Fruit fly (Drosophila melanogaster) whole organism, prepupa: ENCODE measurements around the gene CG4004.

Experiments
- Blimp-1 ChIP-seq: fragments of 200-800 bp; sonication (Bioruptor generic); optimal IDR thresholded peaks from 3 replicates; lab custom pipeline; 2017; ENCODE audit warnings: missing biosample characterization, missing genetic modification characterization, mild to moderate bottlenecking, moderate library complexity, missing genetic modification reagents
- CG10669 ChIP-seq: fragments of 200-800 bp; sonication (Bioruptor generic); optimal IDR thresholded peaks from 3 replicates; lab custom pipeline; 2018; ENCODE audit warnings: missing biosample characterization, mild to moderate bottlenecking, missing genetic modification characterization, moderate library complexity
- CG11294 ChIP-seq: fragments of 200-800 bp; sonication (Bioruptor generic); IDR thresholded peaks from 2 replicates; pipeline ENCODE4 v1.3.6; 2022; ENCODE audit warnings: missing biosample characterization, missing genetic modification characterization
- CG11762 ChIP-seq: fragments of 200-800 bp; sonication (Bioruptor generic); optimal IDR thresholded peaks from 3 replicates; lab custom pipeline; 2016; ENCODE audit warnings: missing biosample characterization, missing genetic modification characterization; ENCODE audit not compliant: insufficient read depth
- CG11902 ChIP-seq: fragments of 200-800 bp; sonication (Bioruptor generic); optimal IDR thresholded peaks from 3 replicates; lab custom pipeline; 2016; ENCODE audit warnings: missing biosample characterization, missing genetic modification characterization
- CG1621 ChIP-seq: fragments of 200-800 bp; sonication (Bioruptor generic); optimal IDR thresholded peaks from 3 replicates; lab custom pipeline; 2018; ENCODE audit warnings: missing biosample characterization, mild to moderate bottlenecking, missing genetic modification characterization
- CG16779 ChIP-seq: fragments of 200-800 bp; sonication (Bioruptor generic); optimal IDR thresholded peaks from 3 replicates; lab custom pipeline; 2017; ENCODE audit warnings: missing biosample characterization, mild to moderate bottlenecking, missing genetic modification characterization
- CG3032 ChIP-seq: fragments of 200-800 bp; optimal IDR thresholded peaks from 2 replicates; lab custom pipeline; 2019; ENCODE audit warnings: missing biosample characterization, mild to moderate bottlenecking, missing genetic modification characterization, moderate library complexity
- CG32006 ChIP-seq: fragments of 200-800 bp; sonication (Bioruptor generic); optimal IDR thresholded peaks from 3 replicates; lab custom pipeline; 2017; ENCODE audit warnings: missing biosample characterization, mild to moderate bottlenecking, missing genetic modification characterization
- CG34406 ChIP-seq: fragments of 200-800 bp; sonication (Bioruptor generic); optimal IDR thresholded peaks from 3 replicates; lab custom pipeline; 2016; ENCODE audit warnings: missing biosample characterization, missing genetic modification characterization
- CG4318 ChIP-seq: fragments of 200-800 bp; sonication (Bioruptor generic); optimal IDR thresholded peaks from 3 replicates; lab custom pipeline; 2017; ENCODE audit warnings: missing biosample characterization, mild to moderate bottlenecking, missing genetic modification characterization
- CG6808 ChIP-seq: fragments of 200-800 bp; sonication (Bioruptor generic); optimal IDR thresholded peaks from 3 replicates; lab custom pipeline; 2017; ENCODE audit warnings: missing biosample characterization, missing genetic modification characterization, mild to moderate bottlenecking, moderate library complexity, missing genetic modification reagents
- CG6854 ChIP-seq: fragments of 200-800 bp; sonication (Bioruptor generic); optimal IDR thresholded peaks from 2 replicates; lab custom pipeline; 2017; ENCODE audit warnings: missing biosample characterization, mild to moderate bottlenecking, missing genetic modification characterization
- CG7368 ChIP-seq: fragments of 200-800 bp; sonication (Bioruptor generic); optimal IDR thresholded peaks from 3 replicates; lab custom pipeline; 2016; ENCODE audit warnings: missing biosample characterization, missing genetic modification characterization
- CG8119 ChIP-seq: fragments of 200-800 bp; sonication (Bioruptor generic); IDR thresholded peaks from 3 replicates; pipeline ENCODE4 v1.3.6; 2022; ENCODE audit warnings: missing biosample characterization, missing genetic modification characterization
- CG8319 ChIP-seq: fragments of 200-800 bp; sonication (Bioruptor generic); optimal IDR thresholded peaks from 3 replicates; lab custom pipeline; 2016; ENCODE audit warnings: missing biosample characterization, missing genetic modification characterization
- CG8632 ChIP-seq: fragments of 200-800 bp; sonication (Bioruptor generic); optimal IDR thresholded peaks from 3 replicates; lab custom pipeline; 2016; ENCODE audit warnings: missing biosample characterization, missing genetic modification characterization
- Eip75B ChIP-seq: fragments of 200-800 bp; sonication (Bioruptor generic); optimal IDR thresholded peaks from 3 replicates; lab custom pipeline; 2016; ENCODE audit warnings: missing biosample characterization, missing genetic modification characterization
- Eip93F ChIP-seq: fragments of 200-800 bp; sonication (Bioruptor generic); optimal IDR thresholded peaks from 2 replicates; lab custom pipeline; 2016; ENCODE audit warnings: missing biosample characterization, mild to moderate bottlenecking, missing genetic modification characterization
- Ets21C ChIP-seq: fragments of 200-800 bp; sonication (Bioruptor generic); optimal IDR thresholded peaks from 3 replicates; lab custom pipeline; 2016; ENCODE audit warnings: missing biosample characterization, missing genetic modification characterization
- Ets96B ChIP-seq: fragments of 200-800 bp; optimal IDR thresholded peaks from 2 replicates; lab custom pipeline; 2019; ENCODE audit warnings: missing biosample characterization, mild to moderate bottlenecking, missing genetic modification characterization, moderate library complexity
- Gug ChIP-seq: fragments of 200-800 bp; sonication (Bioruptor generic); IDR thresholded peaks from 2 replicates; pipeline ENCODE4 v1.3.6; 2022; ENCODE audit warnings: missing biosample characterization, missing genetic modification characterization
- Hr38 ChIP-seq: sonication (Bioruptor generic); optimal IDR thresholded peaks from 2 replicates; lab custom pipeline; 2016; ENCODE audit warnings: missing biosample characterization, missing genetic modification characterization
- Hr39 ChIP-seq: fragments of 200-800 bp; sonication (Bioruptor generic); optimal IDR thresholded peaks from 2 replicates; lab custom pipeline; 2016; ENCODE audit warnings: missing biosample characterization, missing genetic modification characterization
- Lpt ChIP-seq: fragments of 200-800 bp; sonication (Bioruptor generic); optimal IDR thresholded peaks from 3 replicates; lab custom pipeline; 2016; ENCODE audit warnings: missing biosample characterization, missing genetic modification characterization
- Met ChIP-seq: fragments of 200-800 bp; sonication (Bioruptor generic); optimal IDR thresholded peaks from 3 replicates; lab custom pipeline; 2016; ENCODE audit warnings: missing biosample characterization, missing genetic modification characterization
- OdsH ChIP-seq: fragments of 200-800 bp; sonication (Bioruptor generic); optimal IDR thresholded peaks from 3 replicates; lab custom pipeline; 2016; ENCODE audit warnings: missing biosample characterization, missing genetic modification characterization
- Smox ChIP-seq: fragments of 200-800 bp; sonication (Bioruptor generic); optimal IDR thresholded peaks from 3 replicates; lab custom pipeline; 2016; ENCODE audit warnings: missing biosample characterization, missing genetic modification characterization
- Sox102F ChIP-seq: fragments of 200-800 bp; sonication (Bioruptor generic); optimal IDR thresholded peaks from 2 replicates; lab custom pipeline; 2016; ENCODE audit warnings: missing biosample characterization, mild to moderate bottlenecking, missing genetic modification characterization
- Sox14 ChIP-seq: fragments of 200-800 bp; sonication (Bioruptor generic); optimal IDR thresholded peaks from 3 replicates; lab custom pipeline; 2016; ENCODE audit warnings: missing biosample characterization, missing genetic modification characterization
- achi ChIP-seq: fragments of 200-800 bp; sonication (Bioruptor generic); optimal IDR thresholded peaks from 3 replicates; lab custom pipeline; 2016; ENCODE audit warnings: missing biosample characterization, missing genetic modification characterization
- cyc ChIP-seq: fragments of 200-800 bp; sonication (Bioruptor generic); optimal IDR thresholded peaks from 3 replicates; lab custom pipeline; 2016; ENCODE audit warnings: missing biosample characterization, missing genetic modification characterization
- dac ChIP-seq: fragments of 200-800 bp; sonication (Bioruptor generic); optimal IDR thresholded peaks from 2 replicates; lab custom pipeline; 2017; ENCODE audit warnings: missing biosample characterization, mild to moderate bottlenecking, missing genetic modification characterization
- eg ChIP-seq: fragments of 200-800 bp; sonication (Bioruptor generic); IDR thresholded peaks from 3 replicates; pipeline ENCODE4 v1.3.6; 2022; ENCODE audit warnings: missing biosample characterization, missing genetic modification characterization
- fd59A ChIP-seq: fragments of 200-800 bp; sonication (Bioruptor generic); optimal IDR thresholded peaks from 2 replicates; lab custom pipeline; 2017; ENCODE audit warnings: missing biosample characterization, mild to moderate bottlenecking, missing genetic modification characterization, missing genetic modification reagents
- fd85E ChIP-seq: fragments of 200-800 bp; sonication (Bioruptor generic); optimal IDR thresholded peaks from 3 replicates; lab custom pipeline; 2016; ENCODE audit warnings: missing biosample characterization, missing genetic modification characterization
- fkh ChIP-seq: fragments of 200-800 bp; sonication (Bioruptor generic); optimal IDR thresholded peaks from 3 replicates; lab custom pipeline; 2017; ENCODE audit warnings: missing biosample characterization, mild to moderate bottlenecking, missing genetic modification characterization, moderate library complexity
- lz ChIP-seq: fragments of 200-800 bp; sonication (Bioruptor generic); optimal IDR thresholded peaks from 3 replicates; lab custom pipeline; 2016; ENCODE audit warnings: missing biosample characterization, missing genetic modification characterization
- net ChIP-seq: fragments of 200-800 bp; sonication (Bioruptor generic); optimal IDR thresholded peaks from 3 replicates; lab custom pipeline; 2016; ENCODE audit warnings: missing biosample characterization, missing genetic modification characterization
- salr ChIP-seq, 2 experiments: fragments of 200-800 bp; sonication (Bioruptor generic); optimal IDR thresholded peaks; 3 replicates each; lab custom pipeline; 2016 to 2018; ENCODE audit warnings: missing biosample characterization in 2 of 2, missing genetic modification characterization in 2 of 2, mild to moderate bottlenecking in 1 of 2
- spab ChIP-seq: fragments of 200-800 bp; sonication (Bioruptor generic); optimal IDR thresholded peaks from 2 replicates; lab custom pipeline; 2017; ENCODE audit warnings: missing biosample characterization, mild to moderate bottlenecking, missing genetic modification characterization, missing genetic modification reagents
- svp ChIP-seq: fragments of 200-800 bp; sonication (Bioruptor generic); peaks from one replicate; lab custom pipeline; 2016; ENCODE audit warnings: missing biosample characterization, missing genetic modification characterization
- vri ChIP-seq: fragments of 200-800 bp; sonication (Bioruptor generic); optimal IDR thresholded peaks from 3 replicates; lab custom pipeline; 2016; ENCODE audit warnings: missing biosample characterization, mild to moderate bottlenecking, missing genetic modification characterization

Gene CG4004

dm6 chrX:12733770-12734189, 10.2 kb upstream of the CG4004 start:
- peak; percentile 60 for TF ChIP-seq svp (GFP tag; lab: Kevin White, UChicago)
- TF ChIP-seq CG16779 (tag; lab: Kevin White, UChicago) = no peak

DNA sequence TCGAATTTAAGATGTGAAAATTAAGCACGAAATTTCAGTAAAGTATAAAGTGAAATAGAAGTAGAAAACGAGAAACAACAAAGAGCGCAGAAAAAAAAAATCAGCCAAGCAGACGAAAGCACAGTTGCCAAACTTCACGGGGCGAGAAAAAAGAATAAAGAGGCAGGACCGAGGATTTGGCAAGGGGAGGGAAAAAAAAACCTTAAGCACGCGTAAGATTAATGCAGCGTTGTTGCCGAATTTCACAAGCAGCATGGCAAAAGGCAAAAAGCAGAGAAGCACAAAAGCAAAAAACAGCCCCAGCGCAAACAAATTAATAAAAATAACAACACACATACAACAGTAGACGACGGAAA, 9.7 kb upstream of the CG4004 start:
- TF ChIP-seq dac = peak; percentile 23
- no peak for TF ChIP-seq CG34406 (GFP tag; lab: Kevin White, UChicago)
- TF ChIP-seq Ets96B (tag; lab: Kevin White, UChicago) = no peak
- no peak for TF ChIP-seq fd59A (GFP tag; lab: Kevin White, UChicago)
- TF ChIP-seq Sox102F = peak; percentile 12
- no peak for TF ChIP-seq achi (GFP tag; lab: Kevin White, UChicago)
- TF ChIP-seq CG8632 (GFP tag; lab: Kevin White, UChicago) = no peak
- no peak for TF ChIP-seq CG8319 (GFP tag; lab: Kevin White, UChicago)
- TF ChIP-seq CG1621 (tag; lab: Kevin White, UChicago) = peak; percentile 21
- peak; percentile 37 for TF ChIP-seq Eip93F (GFP tag; lab: Kevin White, UChicago)
- TF ChIP-seq Gug (GFP tag; lab: Robert Waterston, UW) = peak; percentile 20; the same call in 1 of the 2 replicates
- TF ChIP-seq CG3032 (tag; lab: Kevin White, UChicago) = no peak
- peak; percentile 4 for TF ChIP-seq Met (GFP tag; lab: Kevin White, UChicago)
- TF ChIP-seq salr (GFP tag; optimal IDR thresholded peaks at IDR 0.05; lab: Kevin White, UChicago) = no peak
- TF ChIP-seq Eip75B (GFP tag; lab: Kevin White, UChicago) = peak; percentile 48
- TF ChIP-seq CG6808 = no peak
- no peak for TF ChIP-seq Smox (GFP tag; lab: Kevin White, UChicago)
- TF ChIP-seq vri (GFP tag; lab: Kevin White, UChicago) = peak; percentile 33
- TF ChIP-seq CG11294 = no peak; the same call in 1 of the 2 replicates
- TF ChIP-seq Lpt (GFP tag; lab: Kevin White, UChicago) = no peak
- TF ChIP-seq Sox14 = peak; percentile 54

DNA sequence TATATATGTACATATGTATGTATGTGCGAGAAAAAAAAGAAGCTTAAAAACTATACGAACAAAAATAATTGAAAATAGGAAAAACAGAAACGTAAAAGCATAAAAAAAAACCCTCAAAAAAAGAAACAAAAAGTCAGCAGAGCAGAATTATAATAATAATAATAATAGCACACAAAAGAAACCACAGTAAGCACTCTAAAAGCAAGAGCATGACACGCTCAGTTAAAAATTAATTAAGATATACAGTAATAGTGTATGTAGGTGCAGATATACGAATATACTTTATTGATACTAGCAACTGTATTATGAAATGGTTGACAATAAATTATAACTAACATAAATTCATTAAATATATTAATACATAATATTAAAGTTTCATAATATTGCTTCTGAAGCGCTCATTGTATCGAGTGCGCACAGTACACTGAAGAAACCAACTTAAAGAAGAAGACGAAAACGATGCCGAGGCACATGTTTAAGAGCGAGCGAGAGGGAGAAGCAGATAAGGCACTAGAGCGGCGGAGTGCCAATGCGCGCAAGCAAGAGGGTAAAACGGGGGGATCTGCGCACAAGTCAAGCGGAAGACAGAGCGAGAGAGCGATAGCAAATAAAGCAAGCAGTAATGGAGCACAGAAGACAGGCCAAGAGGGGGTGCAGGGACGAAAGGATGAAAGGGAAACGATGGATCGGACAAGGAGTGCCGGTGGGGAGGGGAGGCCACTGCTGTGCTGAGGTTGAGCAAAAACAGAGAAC, 9.1 kb upstream of the CG4004 start:
- TF ChIP-seq dac (no peak), svp (GFP tag; lab: Kevin White, UChicago) (peak; percentile 71), Eip75B (GFP tag; lab: Kevin White, UChicago) (no peak), CG11762 (peak; percentile 90), CG11294 (peak; percentile 83), fkh (GFP tag; lab: Kevin White, UChicago) (peak; percentile 6), Lpt (GFP tag; lab: Kevin White, UChicago) (peak; percentile 90), CG3032 (tag; lab: Kevin White, UChicago) (peak; percentile 86), Gug (GFP tag; lab: Robert Waterston, UW) (peak; percentile 45), cyc (GFP tag; lab: Kevin White, UChicago) (peak; percentile 56), achi (GFP tag; lab: Kevin White, UChicago) (peak; percentile 87), Hr39 (GFP tag; lab: Kevin White, UChicago) (peak; percentile 17), CG8319 (GFP tag; lab: Kevin White, UChicago) (peak; percentile 46), CG32006 (GFP tag; lab: Kevin White, UChicago) (peak; percentile 88), Hr38 (GFP tag; lab: Kevin White, UChicago) (no peak), CG10669 (GFP tag; lab: Kevin White, UChicago) (peak; percentile 80), vri (GFP tag; lab: Kevin White, UChicago) (peak; percentile 81), CG6854 (GFP tag; lab: Kevin White, UChicago) (peak; percentile 54), salr (GFP tag; optimal IDR thresholded peaks at IDR 0.05; lab: Kevin White, UChicago) (peak; percentile 24 to 93), CG6808 (peak; percentile 89), spab (GFP tag; lab: Kevin White, UChicago) (peak; percentile 85), Sox102F (peak; percentile 34), CG8119 (GFP tag; lab: Robert Waterston, UW) (peak; percentile 91), CG4318 (peak; percentile 74), fd85E (GFP tag; lab: Kevin White, UChicago) (no peak), eg (peak; percentile 91), CG11902 (peak; percentile 69), Blimp-1 (GFP tag; lab: Kevin White, UChicago) (no peak), lz (GFP tag; lab: Kevin White, UChicago) (peak; percentile 38), Ets21C (peak; percentile 9), CG7368 (GFP tag; lab: Kevin White, UChicago) (peak; percentile 35), Eip93F (GFP tag; lab: Kevin White, UChicago) (no peak), Sox14 (no peak), CG16779 (tag; lab: Kevin White, UChicago) (peak; percentile 88), Ets96B (tag; lab: Kevin White, UChicago) (peak; percentile 58), CG1621 (tag; lab: Kevin White, UChicago) (peak; percentile 5), net (GFP tag; lab: Kevin White, UChicago) (peak; percentile 85), OdsH (peak; percentile 88), Smox (GFP tag; lab: Kevin White, UChicago) (peak; percentile 62)
